Worm (Caenorhabditis elegans): ENCODE results near the gene Y47D3A.1.
A peak's percentile ranks its signal among the peaks of the same experiment; 100 is the strongest.

- peak; percentile 13 for TF ChIP-seq lin-39 (tag; optimal IDR thresholded peaks at IDR 0.05)
- peak; percentile 92 for TF ChIP-seq sox-4 (tag; optimal IDR thresholded peaks at IDR 0.05)
- no peak for TF ChIP-seq nhr-28 (tag; optimal IDR thresholded peaks at IDR 0.05)
- peak; percentile 87 for TF ChIP-seq lin-13 (GFP tag; optimal IDR thresholded peaks at IDR 0.05)
- peak; percentile 93 for TF ChIP-seq mep-1 (tag; optimal IDR thresholded peaks at IDR 0.05)
- peak; percentile 68 for TF ChIP-seq blmp-1 (tag; optimal IDR thresholded peaks at IDR 0.05)
- peak; percentile 91 for TF ChIP-seq xbp-1 (tag; optimal IDR thresholded peaks at IDR 0.05)
- TF ChIP-seq nhr-90 (tag; optimal IDR thresholded peaks at IDR 0.05; ENCODE audit: poor library complexity), result peak; percentile 95
- TF ChIP-seq egl-27 (tag; optimal IDR thresholded peaks at IDR 0.05), result no peak
- TF ChIP-seq dpl-1 (GFP tag; optimal IDR thresholded peaks at IDR 0.05), result peak; percentile 93 to 95 (median 94)
- TF ChIP-seq zag-1 (tag; optimal IDR thresholded peaks at IDR 0.05), result no peak
- peak; percentile 70 for TF ChIP-seq skn-1 (tag; optimal IDR thresholded peaks at IDR 0.05)
- TF ChIP-seq nhr-76 (tag; optimal IDR thresholded peaks at IDR 0.05), result no peak
These were observed 22.3 kb downstream of the Y47D3A.1 start, which contains the start of the genes sup-35 and Y48A6C.4 for ce11 chrIII:11119176-11119853.

Data from whole organism, L1 larva.